Worm (Caenorhabditis elegans) whole organism, young adult: ENCODE measurements around the gene ZK643.5.

Source experiments
- B0261.1 ChIP-seq: sonication (generic microtip); optimal IDR thresholded peaks from 2 replicates; lab custom pipeline; 2016; ENCODE audit warnings: mild to moderate bottlenecking, missing genetic modification characterization, moderate library complexity, missing compliant biosample characterization
- B0336.3 ChIP-seq: fragments of 200-800 bp; sonication (Bioruptor generic); IDR thresholded peaks from 2 replicates; pipeline ENCODE4 v1.3.6; 2022; ENCODE audit warnings: missing genetic modification characterization, missing compliant biosample characterization
- F10E7.11 ChIP-seq: sonication (generic microtip); optimal IDR thresholded peaks from 2 replicates; lab custom pipeline; 2017; ENCODE audit warnings: mild to moderate bottlenecking, missing genetic modification characterization, moderate library complexity, missing compliant biosample characterization
- F22D6.2 ChIP-seq: sonication (generic microtip); optimal IDR thresholded peaks from 2 replicates; lab custom pipeline; 2016; ENCODE audit warnings: mild to moderate bottlenecking, missing genetic modification characterization, missing compliant biosample characterization
- F23B12.7 ChIP-seq: sonication (generic microtip); optimal IDR thresholded peaks from 2 replicates; lab custom pipeline; 2017; ENCODE audit warnings: missing genetic modification characterization, mild to moderate bottlenecking, missing compliant biosample characterization, antibody characterized with exemption, moderate library complexity; ENCODE audit not compliant: insufficient read depth
- F37B4.10 ChIP-seq: fragments of 200-800 bp; sonication (Bioruptor generic); IDR thresholded peaks from 2 replicates; pipeline ENCODE4 v1.3.6; 2022; ENCODE audit warnings: missing genetic modification characterization, missing compliant biosample characterization
- K11D2.4 ChIP-seq: fragments of 200-800 bp; sonication (Bioruptor generic); IDR thresholded peaks from 2 replicates; pipeline ENCODE4 v1.3.6; 2022; ENCODE audit warnings: missing genetic modification reagents, missing genetic modification characterization, missing compliant biosample characterization
- Y53G8AR.9 ChIP-seq: fragments of 200-800 bp; sonication (Bioruptor generic); conservative IDR thresholded peaks from 2 replicates; pipeline ENCODE4 v1.3.6; 2022; ENCODE audit warnings: missing genetic modification reagents, missing genetic modification characterization, missing compliant biosample characterization
- Y56A3A.18 ChIP-seq: fragments of 200-800 bp; sonication (Bioruptor generic); IDR thresholded peaks from 2 replicates; pipeline ENCODE4 v1.3.6; 2022; ENCODE audit warnings: missing genetic modification reagents, missing genetic modification characterization, missing compliant biosample characterization
- Y79H2A.3 ChIP-seq: fragments of 200-800 bp; sonication (Bioruptor generic); conservative IDR thresholded peaks from 2 replicates; pipeline ENCODE4 v1.3.6; 2022; ENCODE audit warnings: missing genetic modification reagents, missing genetic modification characterization, missing compliant biosample characterization
- Y95B8A.8 ChIP-seq: fragments of 200-800 bp; sonication (Bioruptor generic); IDR thresholded peaks from 2 replicates; pipeline ENCODE4 v1.3.6; 2022; ENCODE audit warnings: missing genetic modification reagents, missing genetic modification characterization, missing compliant biosample characterization
- akir-1 ChIP-seq: fragments of 200-800 bp; sonication (Bioruptor generic); optimal IDR thresholded peaks from 2 replicates; lab custom pipeline; 2018; ENCODE audit warnings: mild to moderate bottlenecking, missing genetic modification characterization, moderate library complexity, missing compliant biosample characterization
- ama-1 ChIP-seq, 3 experiments: fragments of 150-350 bp in 1 of 3; sonication (generic microtip) in 2 of 3; optimal IDR thresholded peaks; 2 replicates each; lab custom pipeline; 2014 to 2018; ENCODE audit warnings: missing biosample characterization in 2 of 3, missing genetic modification characterization in 2 of 3, missing genetic modification reagents in 2 of 3
- aptf-2 ChIP-seq: fragments of 200-800 bp; sonication (Bioruptor generic); conservative IDR thresholded peaks from 2 replicates; pipeline ENCODE4 v1.3.6; 2022; ENCODE audit warnings: missing genetic modification reagents, missing genetic modification characterization, missing compliant biosample characterization
- atf-7 ChIP-seq: sonication (generic microtip); optimal IDR thresholded peaks from 2 replicates; lab custom pipeline; 2017; ENCODE audit warnings: mild to moderate bottlenecking, missing genetic modification characterization, missing compliant biosample characterization
- athp-1 ChIP-seq: sonication (generic microtip); optimal IDR thresholded peaks from 2 replicates; lab custom pipeline; 2017; ENCODE audit warnings: mild to moderate bottlenecking, missing genetic modification characterization, missing compliant biosample characterization
- attf-3 ChIP-seq: fragments of 200-800 bp; sonication (Bioruptor generic); conservative IDR thresholded peaks from 2 replicates; pipeline ENCODE4 v1.3.6; 2022; ENCODE audit warnings: missing genetic modification reagents, missing genetic modification characterization, missing compliant biosample characterization
- attf-5 ChIP-seq: fragments of 200-800 bp; sonication (Bioruptor generic); optimal IDR thresholded peaks from 2 replicates; lab custom pipeline; 2018; ENCODE audit warnings: mild to moderate bottlenecking, missing genetic modification characterization, missing compliant biosample characterization
- bed-1 ChIP-seq: fragments of 200-800 bp; sonication (Bioruptor generic); IDR thresholded peaks from 2 replicates; pipeline ENCODE4 v1.3.6; 2022; ENCODE audit warnings: missing genetic modification reagents, missing genetic modification characterization, missing compliant biosample characterization
- ccch-3 ChIP-seq: fragments of 200-800 bp; sonication (Bioruptor generic); optimal IDR thresholded peaks from 2 replicates; lab custom pipeline; 2018; ENCODE audit warnings: mild to moderate bottlenecking, missing genetic modification characterization, missing compliant biosample characterization
- ceh-79 ChIP-seq: sonication (generic microtip); optimal IDR thresholded peaks from 2 replicates; lab custom pipeline; 2017; ENCODE audit warnings: mild to moderate bottlenecking, missing genetic modification characterization, missing compliant biosample characterization
- dox-1 ChIP-seq: fragments of 200-800 bp; sonication (Bioruptor generic); IDR thresholded peaks from 2 replicates; pipeline ENCODE4 v1.3.6; 2022; ENCODE audit warnings: missing genetic modification reagents, missing genetic modification characterization, missing compliant biosample characterization
- ets-4 ChIP-seq: fragments of 200-800 bp; sonication (Bioruptor generic); optimal IDR thresholded peaks from 2 replicates; lab custom pipeline; 2018; ENCODE audit warnings: mild to moderate bottlenecking, missing genetic modification characterization, missing compliant biosample characterization
- gei-17 ChIP-seq: fragments of 200-800 bp; sonication (Bioruptor generic); optimal IDR thresholded peaks from 2 replicates; lab custom pipeline; 2018; ENCODE audit warnings: mild to moderate bottlenecking, missing genetic modification characterization, missing compliant biosample characterization
- him-1 ChIP-seq: sonication (generic microtip); optimal IDR thresholded peaks from 2 replicates; lab custom pipeline; 2016; ENCODE audit warnings: missing genotype, missing genetic modification reagents, missing genetic modification characterization, missing compliant biosample characterization
- hlh-26 ChIP-seq: fragments of 200-800 bp; sonication (Bioruptor generic); conservative IDR thresholded peaks from 2 replicates; pipeline ENCODE4 v1.3.6; 2022; ENCODE audit warnings: missing genetic modification reagents, missing genetic modification characterization, missing compliant biosample characterization
- hmg-1.2 ChIP-seq: fragments of 200-800 bp; sonication (Bioruptor generic); IDR thresholded peaks from 2 replicates; pipeline ENCODE4 v1.3.6; 2022; ENCODE audit warnings: missing genetic modification reagents, missing genetic modification characterization, missing compliant biosample characterization
- hrde-1 ChIP-seq: sonication (generic microtip); optimal IDR thresholded peaks from 2 replicates; lab custom pipeline; 2016; ENCODE audit warnings: missing genetic modification characterization, mild to moderate bottlenecking, missing compliant biosample characterization, moderate library complexity, missing genotype, missing genetic modification reagents, borderline replicate concordance
- let-526 ChIP-seq: fragments of 200-800 bp; sonication (Bioruptor generic); IDR thresholded peaks from 2 replicates; pipeline ENCODE4 v1.3.6; 2022; ENCODE audit warnings: missing genetic modification reagents, missing genetic modification characterization, missing compliant biosample characterization
- lin-35 ChIP-seq, 3 experiments: fragments of 150-350 bp in 2 of 3; sonication (generic microtip) in 1 of 3; optimal IDR thresholded peaks; 2 replicates each; lab custom pipeline; 2014 to 2018; ENCODE audit warnings: missing biosample characterization in 3 of 3, missing genetic modification characterization in 3 of 3, missing genetic modification reagents in 3 of 3
- lin-40 ChIP-seq: sonication (generic microtip); optimal IDR thresholded peaks from 2 replicates; lab custom pipeline; 2016; ENCODE audit warnings: missing genetic modification characterization, mild to moderate bottlenecking, missing compliant biosample characterization, missing genotype, missing genetic modification reagents
- lin-54 ChIP-seq: fragments of 200-800 bp; sonication (Bioruptor generic); optimal IDR thresholded peaks from 2 replicates; lab custom pipeline; 2018; ENCODE audit warnings: mild to moderate bottlenecking, missing genetic modification characterization, missing compliant biosample characterization
- lir-1 ChIP-seq: fragments of 200-800 bp; sonication (Bioruptor generic); conservative IDR thresholded peaks from 2 replicates; pipeline ENCODE4 v1.3.6; 2022; ENCODE audit warnings: missing genetic modification reagents, missing genetic modification characterization, missing compliant biosample characterization
- madf-10 ChIP-seq: sonication (generic microtip); optimal IDR thresholded peaks from 2 replicates; lab custom pipeline; 2016; ENCODE audit warnings: mild to moderate bottlenecking, missing genetic modification characterization, missing compliant biosample characterization
- madf-8 ChIP-seq: fragments of 200-800 bp; sonication (Bioruptor generic); conservative IDR thresholded peaks from 2 replicates; pipeline ENCODE4 v1.3.6; 2022; ENCODE audit warnings: missing genetic modification reagents, missing genetic modification characterization, missing compliant biosample characterization
- mel-28 ChIP-seq: sonication (generic microtip); optimal IDR thresholded peaks from 2 replicates; lab custom pipeline; 2016; ENCODE audit warnings: borderline replicate concordance, mild to moderate bottlenecking, missing genetic modification characterization, missing compliant biosample characterization
- nfya-2 ChIP-seq: fragments of 200-800 bp; sonication (Bioruptor generic); IDR thresholded peaks from 2 replicates; pipeline ENCODE4 v1.3.6; 2022; ENCODE audit warnings: missing genetic modification reagents, missing genetic modification characterization, missing compliant biosample characterization
- nhr-120 ChIP-seq: fragments of 200-800 bp; sonication (Bioruptor generic); IDR thresholded peaks from 2 replicates; pipeline ENCODE4 v1.3.6; 2022; ENCODE audit warnings: missing genetic modification characterization, missing compliant biosample characterization
- rpc-1 ChIP-seq, 2 experiments: fragments of 150-350 bp in 1 of 2; sonication (generic microtip) in 1 of 2; optimal IDR thresholded peaks; 2 replicates each; lab custom pipeline; 2014 to 2018; ENCODE audit warnings: missing biosample characterization in 1 of 2, missing genetic modification characterization in 1 of 2, missing genetic modification reagents in 1 of 2, missing genotype in 1 of 2
- sdz-38 ChIP-seq: sonication (generic microtip); optimal IDR thresholded peaks from 2 replicates; lab custom pipeline; 2016; ENCODE audit warnings: missing genotype, missing genetic modification characterization, missing compliant biosample characterization
- sea-2 ChIP-seq: fragments of 200-800 bp; sonication (Bioruptor generic); IDR thresholded peaks from 2 replicates; pipeline ENCODE4 v1.3.6; 2022; ENCODE audit warnings: missing genetic modification characterization, missing compliant biosample characterization
- sptf-2 ChIP-seq: fragments of 200-800 bp; sonication (Bioruptor generic); optimal IDR thresholded peaks from 2 replicates; lab custom pipeline; 2018; ENCODE audit warnings: mild to moderate bottlenecking, missing genetic modification characterization, missing compliant biosample characterization
- tlf-1 ChIP-seq: fragments of 200-800 bp; sonication (Bioruptor generic); optimal IDR thresholded peaks from 2 replicates; lab custom pipeline; 2018; ENCODE audit warnings: mild to moderate bottlenecking, missing genetic modification characterization, missing compliant biosample characterization
- unc-62 ChIP-seq: fragments of 150-350 bp; optimal IDR thresholded peaks from 2 replicates; lab custom pipeline; 2014; ENCODE audit warnings: missing biosample characterization, missing genetic modification reagents, missing genetic modification characterization
- zim-3 ChIP-seq: sonication (generic microtip); optimal IDR thresholded peaks from 2 replicates; lab custom pipeline; 2017; ENCODE audit warnings: mild to moderate bottlenecking, missing genetic modification characterization, moderate library complexity, missing compliant biosample characterization
- ztf-26 ChIP-seq: sonication (generic microtip); optimal IDR thresholded peaks from 2 replicates; lab custom pipeline; 2017; ENCODE audit warnings: missing genetic modification characterization, missing compliant biosample characterization

ZK643.5 gene

DNA sequence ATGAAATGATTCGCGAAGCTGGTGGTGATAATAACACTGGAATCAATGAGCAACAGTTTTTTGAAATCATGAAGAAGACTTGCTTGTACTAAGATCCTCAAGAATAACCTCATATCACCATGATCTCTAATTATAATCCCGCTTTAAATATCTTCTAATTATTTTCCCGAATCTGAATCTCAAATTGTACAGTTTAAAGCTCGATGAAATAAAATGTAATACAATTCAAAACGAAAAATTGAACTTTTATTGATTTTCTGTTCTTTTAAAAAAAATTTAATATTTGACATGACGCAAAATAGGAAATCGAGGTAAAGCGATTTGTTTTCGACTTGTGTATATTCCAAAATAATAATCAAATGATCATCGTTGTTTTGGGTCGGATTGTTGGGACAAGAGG lies 18.8 kb upstream of the ZK643.5 start (continued):
- no peak for TF ChIP-seq F37B4.10 (GFP tag; lab: Robert Waterston, UW)
- TF ChIP-seq K11D2.4 = no peak
- no peak for TF ChIP-seq sdz-38 (tag; lab: Kevin White, UChicago)
- peak; percentile 48 for TF ChIP-seq athp-1 (tag; lab: Kevin White, UChicago)
- TF ChIP-seq lin-40 (tag; lab: Kevin White, UChicago) = no peak
- TF ChIP-seq B0261.1 (tag; lab: Kevin White, UChicago) = no peak
- 0 out of 2 replicates have a peak, but pooled peaks have one; percentile 7 for TF ChIP-seq Y79H2A.3 (GFP tag; lab: Robert Waterston, UW)
- no peak for TF ChIP-seq bed-1
- no peak for TF ChIP-seq ceh-79 (tag; lab: Kevin White, UChicago)
- no peak for TF ChIP-seq rpc-1 (optimal IDR thresholded peaks at IDR 0.05; lab: Kevin White, UChicago)
- no peak for TF ChIP-seq rpc-1 (tag; optimal IDR thresholded peaks at IDR 0.05; lab: Kevin White, UChicago)
- peak; percentile 6 for TF ChIP-seq lin-54 (GFP tag; lab: Kevin White, UChicago)
- no peak for TF ChIP-seq aptf-2 (GFP tag; lab: Robert Waterston, UW)
- TF ChIP-seq Y95B8A.8 (GFP tag; lab: Robert Waterston, UW) = peak; percentile 72; the same call in 1 of the 2 replicates
- TF ChIP-seq let-526 (GFP tag; lab: Robert Waterston, UW) = no peak
- TF ChIP-seq hrde-1 (tag; lab: Kevin White, UChicago) = peak; percentile 25
- no peak for TF ChIP-seq hlh-26 (GFP tag; lab: Robert Waterston, UW)
- TF ChIP-seq ztf-26 (tag; lab: Kevin White, UChicago) = peak; percentile 41
- TF ChIP-seq ets-4 = no peak
- peak; percentile 4 for TF ChIP-seq mel-28
- no peak for TF ChIP-seq attf-3
- TF ChIP-seq nfya-2 = no peak
- no peak for TF ChIP-seq hmg-1.2 (GFP tag; lab: Robert Waterston, UW)
- TF ChIP-seq atf-7 = peak; percentile 27
- TF ChIP-seq unc-62 (GFP tag; lab: Kevin White, UChicago) = no peak
- no peak for TF ChIP-seq ccch-3 (GFP tag; lab: Kevin White, UChicago)
- TF ChIP-seq madf-8 (GFP tag; lab: Robert Waterston, UW) = no peak
- peak; percentile 23 for TF ChIP-seq F23B12.7 (tag; lab: Kevin White, UChicago)
- TF ChIP-seq madf-10 (tag; lab: Kevin White, UChicago) = no peak
- TF ChIP-seq tlf-1 (GFP tag; lab: Kevin White, UChicago) = no peak
- peak; percentile 28 for TF ChIP-seq F10E7.11 (tag; lab: Kevin White, UChicago)
- peak; percentile 73 for TF ChIP-seq B0336.3 (GFP tag; lab: Robert Waterston, UW)
- peak; percentile 45; the same call in 1 of the 2 replicates for TF ChIP-seq Y56A3A.18 (GFP tag; lab: Robert Waterston, UW)
- peak in 1 of 3 experiments; percentile 19 for TF ChIP-seq lin-35 (GFP tag; optimal IDR thresholded peaks at IDR 0.05; lab: Kevin White, UChicago)
- TF ChIP-seq Y53G8AR.9 = peak; percentile 38; the same call in 1 of the 2 replicates
- no peak for TF ChIP-seq him-1
- no peak for TF ChIP-seq akir-1 (GFP tag; lab: Kevin White, UChicago)
- peak; percentile 7 for TF ChIP-seq F22D6.2 (tag; lab: Kevin White, UChicago)
- TF ChIP-seq gei-17 (GFP tag; lab: Kevin White, UChicago) = no peak
- no peak for TF ChIP-seq ama-1 (optimal IDR thresholded peaks at IDR 0.05; lab: Kevin White, UChicago)
- TF ChIP-seq ama-1 (GFP tag; optimal IDR thresholded peaks at IDR 0.05; lab: Kevin White, UChicago) = peak in 1 of 2 experiments; percentile 90
- no peak for TF ChIP-seq attf-5 (GFP tag; lab: Kevin White, UChicago)
- peak; percentile 26 for TF ChIP-seq zim-3
- 0 out of 2 replicates have a peak, but pooled peaks have one; percentile 26 for TF ChIP-seq nhr-120 (GFP tag; lab: Robert Waterston, UW)
- 0 out of 2 replicates have a peak, but pooled peaks have one; percentile 39 for TF ChIP-seq dox-1 (GFP tag; lab: Robert Waterston, UW)
- TF ChIP-seq lir-1 (GFP tag; lab: Robert Waterston, UW) = no peak
- TF ChIP-seq sptf-2 (GFP tag; lab: Kevin White, UChicago) = no peak
- TF ChIP-seq sea-2 (GFP tag; lab: Robert Waterston, UW) = no peak
